Worm (Caenorhabditis elegans): Measurements from ENCODE around the gene Y37E11B.6.

ce11 chrIV:3636528-3637129 is 37.5 kb upstream of the Y37E11B.6 start, which contains the start of gene madf-9:
- TF ChIP-seq F13H6.1 (tag; optimal IDR thresholded peaks at IDR 0.05) (peak; percentile 71), dve-1 (tag; optimal IDR thresholded peaks at IDR 0.05) (peak; percentile 36), fkh-10 (GFP tag; optimal IDR thresholded peaks at IDR 0.05) (no peak), lin-11 (tag; optimal IDR thresholded peaks at IDR 0.05) (no peak), pha-2 (tag; optimal IDR thresholded peaks at IDR 0.05) (no peak), ceh-48 (tag; optimal IDR thresholded peaks at IDR 0.05) (no peak), unc-42 (tag; optimal IDR thresholded peaks at IDR 0.05) (peak; percentile 22), ceh-24 (tag; optimal IDR thresholded peaks at IDR 0.05) (no peak), elt-2 (tag; optimal IDR thresholded peaks at IDR 0.05) (peak; percentile 12), tbx-2 (tag; optimal IDR thresholded peaks at IDR 0.05) (peak; percentile 61), pag-3 (tag; optimal IDR thresholded peaks at IDR 0.05; ENCODE audit: borderline replicate concordance) (no peak), ceh-18 (tag; optimal IDR thresholded peaks at IDR 0.05) (peak; percentile 77)

All from whole organism, late embryonic.